Fruit fly (Drosophila melanogaster) whole organism: Measurements from ENCODE around the gene CG17378.

Source experiments
- Dll ChIP-seq: fragments of >200 bp; optimal IDR thresholded peaks from 2 replicates; lab custom pipeline; 2017
- usp ChIP-seq: fragments of >200 bp; optimal IDR thresholded peaks from 2 replicates; lab custom pipeline; 2017; ENCODE audit warnings: missing biosample characterization, missing genetic modification characterization, mixed read lengths

DNA sequence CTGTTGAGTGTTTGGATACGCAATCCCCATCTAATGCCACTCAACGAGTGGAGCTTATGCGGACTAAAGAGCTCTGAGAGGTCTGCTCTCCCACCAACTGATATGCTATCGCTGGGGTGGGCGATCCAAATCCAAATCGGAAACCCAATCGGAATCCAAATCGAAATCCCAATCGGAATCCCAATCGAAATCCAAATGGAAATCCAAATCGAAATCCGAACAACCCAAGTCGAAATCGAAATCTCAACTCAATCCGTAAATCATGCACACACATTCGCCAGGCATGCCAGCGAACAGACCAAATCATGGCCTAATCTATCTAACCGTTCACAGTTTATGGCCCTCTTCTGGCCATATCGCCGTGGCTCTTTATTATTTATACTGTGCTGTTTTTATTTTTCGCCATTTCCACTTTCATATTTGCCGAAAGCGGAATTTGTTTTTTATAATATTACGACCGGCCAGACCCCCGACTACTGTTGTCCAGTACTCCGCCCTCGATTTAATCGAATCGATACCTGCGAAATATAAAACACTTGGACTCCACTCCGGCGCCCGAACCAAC, 53.8 kb downstream of the CG17378 start:
- TF ChIP-seq usp (GFP tag; lab: Kevin White, UChicago): no peak
- TF ChIP-seq Dll (lab: Kevin White, UChicago): no peak
